Worm (Caenorhabditis elegans) whole organism, late embryonic: ENCODE data around the gene mmab-1.
"Not testable (repeated sequence)": the region's sequence is repeated elsewhere in the genome, so short reads cannot be mapped to it uniquely, and the experiment has no call there.

Experiments used
- C08G9.2 ChIP-seq: sonication (generic microtip); optimal IDR thresholded peaks from 2 replicates; lab custom pipeline; 2016; ENCODE audit warnings: mild to moderate bottlenecking, missing genetic modification characterization, moderate library complexity, missing compliant biosample characterization
- K02D7.2 ChIP-seq: sonication (generic microtip); optimal IDR thresholded peaks from 2 replicates; lab custom pipeline; 2017; ENCODE audit warnings: mild to moderate bottlenecking, missing genetic modification characterization, missing compliant biosample characterization
- T23F11.4 ChIP-seq: fragments of 200-800 bp; sonication (Bioruptor generic); optimal IDR thresholded peaks from 2 replicates; lab custom pipeline; 2018; ENCODE audit warnings: mild to moderate bottlenecking, missing genetic modification characterization, missing compliant biosample characterization
- Y22D7AL.16 ChIP-seq: sonication (generic microtip); optimal IDR thresholded peaks from 2 replicates; lab custom pipeline; 2016; ENCODE audit warnings: missing genetic modification characterization, missing compliant biosample characterization
- ceh-18 ChIP-seq: sonication (generic microtip); optimal IDR thresholded peaks from 2 replicates; lab custom pipeline; 2016; ENCODE audit warnings: missing genetic modification characterization, missing compliant biosample characterization
- ceh-2 ChIP-seq: sonication (generic microtip); optimal IDR thresholded peaks from 2 replicates; lab custom pipeline; 2016; ENCODE audit warnings: missing genotype, missing genetic modification characterization, missing compliant biosample characterization
- ceh-24 ChIP-seq: sonication (generic microtip); optimal IDR thresholded peaks from 2 replicates; lab custom pipeline; 2016; ENCODE audit warnings: mild to moderate bottlenecking, missing genetic modification characterization, missing compliant biosample characterization
- ceh-30 ChIP-seq: fragments of 150-350 bp; optimal IDR thresholded peaks from 2 replicates; lab custom pipeline; 2014; ENCODE audit warnings: missing biosample characterization, missing genetic modification characterization
- ceh-31 ChIP-seq: sonication (generic microtip); optimal IDR thresholded peaks from 2 replicates; lab custom pipeline; 2016; ENCODE audit warnings: missing genetic modification characterization, missing compliant biosample characterization
- ceh-34 ChIP-seq: sonication (generic microtip); optimal IDR thresholded peaks from 2 replicates; lab custom pipeline; 2016; ENCODE audit warnings: mild to moderate bottlenecking, missing genetic modification characterization, missing compliant biosample characterization
- ceh-45 ChIP-seq: fragments of 200-800 bp; sonication (Bioruptor generic); IDR thresholded peaks from 2 replicates; pipeline ENCODE4 v1.3.6; 2022; ENCODE audit warnings: missing genetic modification reagents, missing genetic modification characterization, missing compliant biosample characterization
- ceh-48 ChIP-seq: sonication (generic microtip); optimal IDR thresholded peaks from 2 replicates; lab custom pipeline; 2016; ENCODE audit warnings: missing genetic modification characterization, inconsistent platforms, missing compliant biosample characterization
- dmd-4 ChIP-seq: sonication (generic microtip); optimal IDR thresholded peaks from 2 replicates; lab custom pipeline; 2016; ENCODE audit warnings: borderline replicate concordance, missing genetic modification characterization, missing compliant biosample characterization
- dve-1 ChIP-seq: sonication (generic microtip); optimal IDR thresholded peaks from 2 replicates; lab custom pipeline; 2017; ENCODE audit warnings: antibody characterized with exemption, mild to moderate bottlenecking, missing genetic modification characterization, missing compliant biosample characterization
- elt-2 ChIP-seq: sonication (generic microtip); optimal IDR thresholded peaks from 2 replicates; lab custom pipeline; 2016; ENCODE audit warnings: missing genetic modification reagents, missing genetic modification characterization, missing compliant biosample characterization
- ets-4 ChIP-seq: sonication (generic microtip); optimal IDR thresholded peaks from 2 replicates; lab custom pipeline; 2016; ENCODE audit warnings: missing genetic modification characterization, missing compliant biosample characterization
- eyg-1 ChIP-seq: sonication (generic microtip); optimal IDR thresholded peaks from 2 replicates; lab custom pipeline; 2016; ENCODE audit warnings: missing genotype, missing genetic modification characterization, missing compliant biosample characterization
- fkh-10 ChIP-seq: fragments of 150-350 bp; optimal IDR thresholded peaks from 2 replicates; lab custom pipeline; 2014; ENCODE audit warnings: missing biosample characterization, missing genetic modification reagents, missing genetic modification characterization
- hlh-13 ChIP-seq: fragments of 200-800 bp; sonication (Bioruptor generic); optimal IDR thresholded peaks from 2 replicates; lab custom pipeline; 2018; ENCODE audit warnings: mild to moderate bottlenecking, missing genetic modification characterization, missing compliant biosample characterization
- hlh-15 ChIP-seq: sonication (generic microtip); optimal IDR thresholded peaks from 2 replicates; lab custom pipeline; 2016; ENCODE audit warnings: missing genetic modification characterization, missing compliant biosample characterization
- lin-11 ChIP-seq: fragments of 200-800 bp; sonication (Bioruptor generic); optimal IDR thresholded peaks from 2 replicates; lab custom pipeline; 2018; ENCODE audit warnings: mild to moderate bottlenecking, missing genetic modification characterization, missing compliant biosample characterization
- madf-2 ChIP-seq: sonication (generic microtip); optimal IDR thresholded peaks from 2 replicates; lab custom pipeline; 2017; ENCODE audit warnings: missing genetic modification characterization, missing compliant biosample characterization
- nfya-1 ChIP-seq: sonication (generic microtip); optimal IDR thresholded peaks from 2 replicates; lab custom pipeline; 2017; ENCODE audit warnings: missing genetic modification characterization, mild to moderate bottlenecking, missing compliant biosample characterization, antibody characterized with exemption, moderate library complexity
- nhr-11 ChIP-seq: fragments of 150-350 bp; optimal IDR thresholded peaks from 2 replicates; lab custom pipeline; 2014; ENCODE audit warnings: missing biosample characterization, missing genetic modification characterization
- npax-4 ChIP-seq: sonication (generic microtip); optimal IDR thresholded peaks from 2 replicates; lab custom pipeline; 2016; ENCODE audit warnings: missing genetic modification characterization, missing compliant biosample characterization
- pha-2 ChIP-seq: sonication (generic microtip); optimal IDR thresholded peaks from 2 replicates; lab custom pipeline; 2017; ENCODE audit warnings: mild to moderate bottlenecking, missing genetic modification characterization, missing compliant biosample characterization
- pros-1 ChIP-seq: fragments of 150-350 bp; optimal IDR thresholded peaks from 2 replicates; lab custom pipeline; 2014; ENCODE audit warnings: missing biosample characterization, missing genetic modification reagents, missing genetic modification characterization
- ref-2 ChIP-seq: sonication (generic microtip); optimal IDR thresholded peaks from 2 replicates; lab custom pipeline; 2016; ENCODE audit warnings: missing genetic modification characterization, missing compliant biosample characterization
- rnt-1 ChIP-seq: sonication (generic microtip); optimal IDR thresholded peaks from 2 replicates; lab custom pipeline; 2016; ENCODE audit warnings: missing genetic modification characterization, missing compliant biosample characterization
- sdc-2 ChIP-seq: sonication (generic microtip); optimal IDR thresholded peaks from 2 replicates; lab custom pipeline; 2016; ENCODE audit warnings: missing genotype, missing genetic modification characterization, missing compliant biosample characterization
- sox-2 ChIP-seq: fragments of 200-800 bp; sonication (Bioruptor generic); IDR thresholded peaks from 2 replicates; pipeline ENCODE4 v1.3.6; 2022; ENCODE audit warnings: missing genetic modification reagents, missing genetic modification characterization, missing compliant biosample characterization
- sox-4 ChIP-seq: sonication (generic microtip); optimal IDR thresholded peaks from 2 replicates; lab custom pipeline; 2017; ENCODE audit warnings: mild to moderate bottlenecking, missing genetic modification characterization, inconsistent platforms, missing compliant biosample characterization
- tbx-2 ChIP-seq: sonication (generic microtip); optimal IDR thresholded peaks from 2 replicates; lab custom pipeline; 2016; ENCODE audit warnings: missing genetic modification characterization, missing compliant biosample characterization
- tbx-7 ChIP-seq: sonication (generic microtip); optimal IDR thresholded peaks from 2 replicates; lab custom pipeline; 2016; ENCODE audit warnings: missing genotype, missing genetic modification characterization, missing compliant biosample characterization
- ttx-3 ChIP-seq: sonication (generic microtip); optimal IDR thresholded peaks from 2 replicates; lab custom pipeline; 2016; ENCODE audit warnings: missing genetic modification reagents, missing genetic modification characterization, missing compliant biosample characterization
- unc-42 ChIP-seq: sonication (generic microtip); optimal IDR thresholded peaks from 2 replicates; lab custom pipeline; 2016; ENCODE audit warnings: missing genotype, missing genetic modification characterization, missing compliant biosample characterization
- unc-55 ChIP-seq: sonication (generic microtip); optimal IDR thresholded peaks from 2 replicates; lab custom pipeline; 2017; ENCODE audit warnings: missing biosample characterization, missing genetic modification reagents, missing genetic modification characterization
- unc-86 ChIP-seq: sonication (generic microtip); optimal IDR thresholded peaks from 2 replicates; lab custom pipeline; 2016; ENCODE audit warnings: missing genetic modification characterization, missing compliant biosample characterization
- zip-5 ChIP-seq: sonication (generic microtip); optimal IDR thresholded peaks from 2 replicates; lab custom pipeline; 2016; ENCODE audit warnings: missing genetic modification characterization, missing compliant biosample characterization

mmab-1 gene

ce11 chrIII:4922020-4922419 is at the start of gene mmab-1:
TSS of gene mmab-1 (minus strand) at chrIII:4922114.
- TF ChIP-seq zip-5, K02D7.2, ceh-2 (tag; lab: Kevin White, UChicago): not testable (repeated sequence)
- TF ChIP-seq, all 69 proteins: peak for 0; not testable (repeated sequence) for 69

ce11 chrIII:4968146-4968545 is 46.2 kb upstream of the mmab-1 start:
- TF ChIP-seq unc-86 (no peak), eyg-1 (tag; lab: Kevin White, UChicago) (no peak), Y22D7AL.16 (tag; lab: Kevin White, UChicago) (no peak), sox-4 (tag; lab: Kevin White, UChicago) (no peak), unc-55 (no peak), pha-2 (tag; lab: Kevin White, UChicago) (no peak)
- TF ChIP-seq, all 69 proteins: peak for 0

- TF ChIP-seq unc-42 = peak; percentile 97
- no peak for TF ChIP-seq nhr-11 (tag; lab: Kevin White, UChicago)
- TF ChIP-seq, all 69 proteins: peak for 1
Measured at ce11 chrIII:4967236-4967635, 45.3 kb upstream of the mmab-1 start.

ce11 chrIII:4965271-4965670 is 43.4 kb upstream of the mmab-1 start, which contains the start of gene nca-2:
TSS of gene nca-2 (plus strand) at chrIII:4965571.
- TF ChIP-seq ceh-2 (tag; lab: Kevin White, UChicago) (no peak), T23F11.4 (GFP tag; lab: Kevin White, UChicago) (no peak), hlh-13 (GFP tag; lab: Kevin White, UChicago) (no peak), nfya-1 (tag; lab: Kevin White, UChicago) (no peak), dmd-4 (no peak), dve-1 (tag; lab: Kevin White, UChicago) (no peak), hlh-15 (tag; lab: Kevin White, UChicago) (no peak), ceh-30 (tag; lab: Kevin White, UChicago) (no peak), pros-1 (tag; lab: Kevin White, UChicago) (no peak), eyg-1 (tag; lab: Kevin White, UChicago) (no peak), pha-2 (tag; lab: Kevin White, UChicago) (no peak)

- peak; percentile 1 for TF ChIP-seq npax-4
- peak; percentile 18 for TF ChIP-seq unc-86
- peak; percentile 47 for TF ChIP-seq ref-2 (tag; lab: Kevin White, UChicago)
- TF ChIP-seq C08G9.2 = peak; percentile 4
- TF ChIP-seq eyg-1 (tag; lab: Kevin White, UChicago) = no peak
- TF ChIP-seq ttx-3 (tag; lab: Kevin White, UChicago) = peak; percentile 36
- TF ChIP-seq elt-2 (tag; lab: Kevin White, UChicago) = peak; percentile 61
- TF ChIP-seq dve-1 (tag; lab: Kevin White, UChicago) = peak; percentile 23
- TF ChIP-seq lin-11 (tag; lab: Kevin White, UChicago) = peak; percentile 25
- TF ChIP-seq madf-2 (tag; lab: Kevin White, UChicago) = peak; percentile 31
- TF ChIP-seq pros-1 (tag; lab: Kevin White, UChicago) = no peak
- peak; percentile 48 for TF ChIP-seq sox-2 (GFP tag; lab: Robert Waterston, UW)
- TF ChIP-seq ceh-34 (tag; lab: Kevin White, UChicago) = peak; percentile 51
- peak; percentile 56 for TF ChIP-seq unc-42
- TF ChIP-seq nfya-1 (tag; lab: Kevin White, UChicago) = peak; percentile 82
- peak; percentile 16 for TF ChIP-seq Y22D7AL.16 (tag; lab: Kevin White, UChicago)
- TF ChIP-seq hlh-13 (GFP tag; lab: Kevin White, UChicago) = no peak
- peak; percentile 76 for TF ChIP-seq tbx-2
- no peak for TF ChIP-seq sox-4 (tag; lab: Kevin White, UChicago)
- TF ChIP-seq ceh-48 (tag; lab: Kevin White, UChicago) = peak; percentile 81
- TF ChIP-seq rnt-1 (tag; lab: Kevin White, UChicago) = peak; percentile 19
- TF ChIP-seq ceh-2 (tag; lab: Kevin White, UChicago) = peak; percentile 1
- no peak for TF ChIP-seq zip-5 (tag; lab: Kevin White, UChicago)
- TF ChIP-seq T23F11.4 (GFP tag; lab: Kevin White, UChicago) = no peak
- peak; percentile 73 for TF ChIP-seq ceh-31 (tag; lab: Kevin White, UChicago)
- no peak for TF ChIP-seq ceh-45
- peak; percentile 77 for TF ChIP-seq ets-4 (tag; lab: Kevin White, UChicago)
- TF ChIP-seq ceh-24 = no peak
- TF ChIP-seq ceh-18 (tag; lab: Kevin White, UChicago) = peak; percentile 76
- peak; percentile 26 for TF ChIP-seq unc-55
- TF ChIP-seq sdc-2 (tag; lab: Kevin White, UChicago) = peak; percentile 50
- peak; percentile 24 for TF ChIP-seq ceh-30 (tag; lab: Kevin White, UChicago)
- peak; percentile 44 for TF ChIP-seq tbx-7 (tag; lab: Kevin White, UChicago)
- no peak for TF ChIP-seq fkh-10 (GFP tag; lab: Kevin White, UChicago)
Measured at ce11 chrIII:4962886-4963285, 41.0 kb upstream of the mmab-1 start, which contains the start of gene C27F2.9. TSS of gene C27F2.9 (minus strand) at chrIII:4963044.
